Worm (Caenorhabditis elegans) whole organism, mixed stage, embryonic: ENCODE data around the gene cdr-1.
"Not testable (repeated sequence)": the region's sequence is repeated elsewhere in the genome, so short reads cannot be mapped to it uniquely, and the experiment has no call there.

Source experiments
- lin-13 ChIP-seq: fragments of 150-350 bp; optimal IDR thresholded peaks from 2 replicates; lab custom pipeline; 2014; ENCODE audit warnings: missing biosample characterization, missing genetic modification characterization
- unc-62 ChIP-seq: fragments of 150-350 bp; optimal IDR thresholded peaks from 2 replicates; lab custom pipeline; 2014; ENCODE audit warnings: missing biosample characterization, missing genetic modification reagents, missing genetic modification characterization
- zip-8 ChIP-seq: fragments of 150-350 bp; optimal IDR thresholded peaks from 2 replicates; lab custom pipeline; 2014; ENCODE audit warnings: missing biosample characterization, missing genetic modification characterization

- TF ChIP-seq unc-62 (GFP tag; lab: Kevin White, UChicago); zip-8 (tag; lab: Kevin White, UChicago); lin-13: not testable (repeated sequence)
These were observed 8.8 kb downstream of the cdr-1 start, which contains the start of gene srbc-77 for ce11 chrV:15929882-15930281.
